Fruit fly (Drosophila melanogaster) whole organism, wandering third instar larva: ENCODE measurements around the gene Creld.

Source experiments
- Abd-B ChIP-seq: fragments of >200 bp; optimal IDR thresholded peaks from 2 replicates; lab custom pipeline; 2017; ENCODE audit warnings: missing biosample characterization, missing genetic modification characterization
- CG32264 ChIP-seq: fragments of 200-800 bp; sonication (Bioruptor generic); optimal IDR thresholded peaks from 2 replicates; lab custom pipeline; 2016; ENCODE audit warnings: missing biosample characterization, missing genetic modification characterization
- CG9705 ChIP-seq: fragments of 200-800 bp; sonication (Bioruptor generic); optimal IDR thresholded peaks from 2 replicates; lab custom pipeline; 2018; ENCODE audit warnings: missing biosample characterization, mild to moderate bottlenecking, missing genetic modification characterization
- CrebA ChIP-seq: fragments of 200-800 bp; sonication (Bioruptor generic); optimal IDR thresholded peaks from 2 replicates; lab custom pipeline; 2016; ENCODE audit warnings: missing biosample characterization, mild to moderate bottlenecking, missing genetic modification characterization, borderline replicate concordance
- Dif ChIP-seq: fragments of 200-275, 200-300 bp; sonication (Bioruptor generic); optimal IDR thresholded peaks from 2 replicates; lab custom pipeline; 2018; ENCODE audit warnings: missing biosample characterization, missing genetic modification characterization; ENCODE audit not compliant: partially characterized antibody
- GATAd ChIP-seq: sonication (Bioruptor generic); optimal IDR thresholded peaks from 2 replicates; lab custom pipeline; 2016; ENCODE audit warnings: missing biosample characterization, missing genetic modification characterization
- Hnf4 ChIP-seq: fragments of 200-800 bp; sonication (Bioruptor generic); optimal IDR thresholded peaks from 2 replicates; lab custom pipeline; 2016; ENCODE audit warnings: missing biosample characterization, mild to moderate bottlenecking, missing genetic modification characterization
- Hr78 ChIP-seq: fragments of >200 bp; optimal IDR thresholded peaks from 2 replicates; lab custom pipeline; 2017; ENCODE audit warnings: missing biosample characterization, missing genetic modification characterization
- Hr83 ChIP-seq: fragments of 200-300 bp; sonication (Bioruptor generic); optimal IDR thresholded peaks from 2 replicates; lab custom pipeline; 2016; ENCODE audit warnings: missing biosample characterization, mild to moderate bottlenecking, missing genetic modification characterization, moderate library complexity; ENCODE audit not compliant: poor library complexity, severe bottlenecking
- Jra ChIP-seq: sonication (Bioruptor generic); optimal IDR thresholded peaks from 2 replicates; lab custom pipeline; 2016; ENCODE audit warnings: missing biosample characterization, missing genetic modification characterization
- Myc ChIP-seq: fragments of >200 bp; optimal IDR thresholded peaks from 2 replicates; lab custom pipeline; 2017
- OdsH ChIP-seq: fragments of 200-800 bp; sonication (Bioruptor generic); optimal IDR thresholded peaks from 2 replicates; lab custom pipeline; 2016; ENCODE audit warnings: missing biosample characterization, mild to moderate bottlenecking, missing genetic modification characterization
- Rel ChIP-seq, 2 experiments: fragments of 200-800 bp; sonication (Bioruptor generic) in 1 of 2; optimal IDR thresholded peaks; 2 replicates in 1 of 2; 3 replicates in 1 of 2; lab custom pipeline; 2016 to 2019; ENCODE audit warnings: mild to moderate bottlenecking in 2 of 2, missing biosample characterization in 2 of 2, missing genetic modification characterization in 2 of 2, moderate library complexity in 1 of 2
- Sp1 ChIP-seq: fragments of 200-800 bp; sonication (Bioruptor generic); optimal IDR thresholded peaks from 3 replicates; lab custom pipeline; 2019; ENCODE audit warnings: missing biosample characterization, mild to moderate bottlenecking, missing genetic modification characterization, moderate library complexity
- Vsx2 ChIP-seq: fragments of 200-300, 225-300 bp; sonication (Bioruptor generic); optimal IDR thresholded peaks from 2 replicates; lab custom pipeline; 2018; ENCODE audit warnings: missing biosample characterization, missing genetic modification characterization; ENCODE audit not compliant: partially characterized antibody
- br ChIP-seq: fragments of 200-800 bp; sonication (Bioruptor generic); optimal IDR thresholded peaks from 2 replicates; lab custom pipeline; 2016; ENCODE audit warnings: missing biosample characterization, missing genetic modification characterization
- brk ChIP-seq: fragments of 200-800 bp; sonication (Bioruptor generic); optimal IDR thresholded peaks from 2 replicates; lab custom pipeline; 2016; ENCODE audit warnings: missing biosample characterization, mild to moderate bottlenecking, missing genetic modification characterization
- dl ChIP-seq, 2 experiments: fragments of 175-275, 200-275 bp in 1 of 2; fragments of 200-275 bp in 1 of 2; sonication (Bioruptor generic); optimal IDR thresholded peaks; lab custom pipeline; 2018; ENCODE audit warnings: mild to moderate bottlenecking in 2 of 2, missing biosample characterization in 2 of 2, missing genetic modification characterization in 2 of 2, moderate library complexity in 2 of 2; ENCODE audit not compliant: partially characterized antibody in 2 of 2, insufficient read depth in 1 of 2
- dsf ChIP-seq: sonication (Bioruptor generic); optimal IDR thresholded peaks from 2 replicates; lab custom pipeline; 2016; ENCODE audit warnings: missing biosample characterization, missing genetic modification characterization, borderline replicate concordance
- ey ChIP-seq: fragments of 200-800 bp; sonication (Bioruptor generic); optimal IDR thresholded peaks from 2 replicates; lab custom pipeline; 2016; ENCODE audit warnings: missing biosample characterization, missing genetic modification characterization
- foxo ChIP-seq, 2 experiments: fragments of 200-800 bp; sonication (Bioruptor generic); optimal IDR thresholded peaks; 2 replicates in 1 of 2; 3 replicates in 1 of 2; lab custom pipeline; 2016 to 2017; ENCODE audit warnings: missing biosample characterization in 2 of 2, missing genetic modification characterization in 2 of 2
- fru ChIP-seq: fragments of 200-800 bp; sonication (Bioruptor generic); optimal IDR thresholded peaks from 3 replicates; lab custom pipeline; 2016; ENCODE audit warnings: missing biosample characterization, mild to moderate bottlenecking, missing genetic modification characterization
- h ChIP-seq: fragments of 200-800 bp; sonication (Bioruptor generic); optimal IDR thresholded peaks from 3 replicates; lab custom pipeline; 2016; ENCODE audit warnings: missing biosample characterization, mild to moderate bottlenecking, missing genetic modification characterization
- jim ChIP-seq: fragments of 175-275, 200-325 bp; sonication (Bioruptor generic); optimal IDR thresholded peaks from 2 replicates; lab custom pipeline; 2016; ENCODE audit warnings: missing biosample characterization, mild to moderate bottlenecking, missing genetic modification characterization
- lola ChIP-seq: fragments of >200 bp; optimal IDR thresholded peaks from 2 replicates; lab custom pipeline; 2017; ENCODE audit warnings: missing biosample characterization, missing genetic modification characterization
- pan ChIP-seq: fragments of >200 bp; optimal IDR thresholded peaks from 2 replicates; lab custom pipeline; 2017
- rgr ChIP-seq: fragments of 200-800 bp; sonication (Bioruptor generic); optimal IDR thresholded peaks from 3 replicates; lab custom pipeline; 2016; ENCODE audit warnings: missing biosample characterization, mild to moderate bottlenecking, missing genetic modification characterization
- sage ChIP-seq: fragments of 200-800 bp; sonication (Bioruptor generic); optimal IDR thresholded peaks from 2 replicates; lab custom pipeline; 2016; ENCODE audit warnings: missing biosample characterization, mild to moderate bottlenecking, missing genetic modification characterization
- sv ChIP-seq: fragments of 200-800 bp; sonication (Bioruptor generic); optimal IDR thresholded peaks from 3 replicates; lab custom pipeline; 2016; ENCODE audit warnings: missing biosample characterization, missing genetic modification characterization
- tai ChIP-seq: sonication (Bioruptor generic); optimal IDR thresholded peaks from 2 replicates; lab custom pipeline; 2016; ENCODE audit warnings: missing biosample characterization, missing genetic modification characterization
- usp ChIP-seq: fragments of >200 bp; optimal IDR thresholded peaks from 2 replicates; lab custom pipeline; 2017; ENCODE audit warnings: missing biosample characterization, missing genetic modification characterization
- woc ChIP-seq: sonication (Bioruptor generic); optimal IDR thresholded peaks from 2 replicates; lab custom pipeline; 2016; ENCODE audit warnings: missing biosample characterization, mild to moderate bottlenecking, missing genetic modification characterization

The Creld gene

DNA sequence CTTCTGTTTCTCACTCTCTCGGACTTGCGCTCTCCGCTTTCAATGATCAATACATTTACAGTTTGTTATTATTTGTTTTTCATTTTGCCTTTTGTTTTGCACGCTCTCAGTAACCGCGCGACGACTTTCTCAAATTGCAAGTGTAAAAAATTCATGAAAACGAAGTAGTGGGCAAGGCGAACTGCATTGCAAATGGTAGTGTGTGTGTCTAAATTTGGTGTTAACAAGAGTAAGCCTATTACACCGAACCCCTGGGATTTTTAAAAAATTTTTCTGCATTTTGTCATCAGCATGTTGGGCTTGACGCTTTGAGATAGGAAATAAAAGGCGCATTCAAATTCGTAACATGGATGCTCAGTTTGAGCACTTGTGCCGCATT is 34.9 kb upstream of the Creld start:
- TF ChIP-seq Hr78 (GFP tag; lab: Kevin White, UChicago), result no peak
- TF ChIP-seq CG9705 (GFP tag; lab: Kevin White, UChicago), result no peak
- no peak for TF ChIP-seq CG32264 (GFP tag; lab: Kevin White, UChicago)
- TF ChIP-seq Jra (GFP tag; lab: Kevin White, UChicago), result no peak
- peak; percentile 6 for TF ChIP-seq sage (GFP tag; lab: Kevin White, UChicago)
- no peak for TF ChIP-seq Myc (lab: Kevin White, UChicago)
- TF ChIP-seq woc, result no peak
- no peak for TF ChIP-seq usp (GFP tag; lab: Kevin White, UChicago)
- TF ChIP-seq pan (lab: Kevin White, UChicago), result no peak
- no peak for TF ChIP-seq Abd-B (GFP tag; lab: Kevin White, UChicago)
- TF ChIP-seq Dif, result peak; percentile 16
- TF ChIP-seq dl (GFP tag; optimal IDR thresholded peaks at IDR 0.05; lab: Kevin White, UChicago; ENCODE audit: insufficient read depth in 1 of 2, partially characterized antibody in 2 of 2), result peak in 1 of 2 experiments; percentile 37

DNA sequence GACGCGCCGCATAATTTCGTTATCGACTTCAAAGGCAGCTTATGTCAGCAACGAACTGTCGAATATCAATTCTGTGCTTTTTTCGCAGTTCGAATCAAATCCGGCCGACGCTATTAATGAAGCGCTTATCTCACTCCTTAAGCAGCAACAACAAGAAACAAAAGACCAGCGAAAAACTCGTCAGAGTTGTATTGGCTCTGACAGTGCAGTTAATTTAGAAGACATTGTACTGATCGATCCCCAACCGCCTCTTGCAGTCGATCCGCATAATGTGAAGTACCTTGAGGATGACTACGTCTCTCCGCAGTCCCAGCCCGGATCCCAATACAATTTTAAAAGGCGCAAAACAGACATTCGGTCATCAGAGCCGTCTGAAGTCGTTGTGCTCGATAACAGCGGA is 32.6 kb upstream of the Creld start:
- no peak for TF ChIP-seq Hr78 (GFP tag; lab: Kevin White, UChicago)
- no peak for TF ChIP-seq Rel (GFP tag; optimal IDR thresholded peaks at IDR 0.05; lab: Kevin White, UChicago)
- peak; percentile 92 for TF ChIP-seq Rel (tag; optimal IDR thresholded peaks at IDR 0.05; lab: Kevin White, UChicago)
- TF ChIP-seq, all 38 proteins: peak for 1

DNA sequence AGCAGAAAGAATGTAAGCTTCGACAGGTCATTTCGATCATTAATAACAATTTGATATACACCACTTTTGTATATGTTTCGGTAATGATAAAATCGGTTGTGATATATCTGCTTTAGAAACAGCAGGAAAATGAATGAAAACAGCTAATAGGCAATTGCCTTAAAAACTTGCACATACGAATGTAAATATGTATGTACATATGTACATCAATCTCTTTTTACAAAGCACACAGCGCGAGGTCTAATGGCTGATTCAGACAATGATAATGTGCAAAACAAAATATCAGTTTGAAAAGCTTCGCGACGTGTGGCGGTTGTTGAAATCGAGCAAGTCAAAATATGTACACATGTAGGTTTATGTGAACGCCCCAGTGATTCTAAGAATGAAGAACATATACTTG is 30.7 kb upstream of the Creld start, which contains the start of gene galectin:
TSS of gene galectin (plus strand) at position 301 of the 400 bp plus-strand sequence.
- TF ChIP-seq h, result peak; percentile 26
- no peak for TF ChIP-seq ey (GFP tag; lab: Kevin White, UChicago)
- TF ChIP-seq CG9705 (GFP tag; lab: Kevin White, UChicago), result no peak
- no peak for TF ChIP-seq br (GFP tag; lab: Kevin White, UChicago)
- TF ChIP-seq Hnf4 (GFP tag; lab: Kevin White, UChicago), result no peak
- TF ChIP-seq Rel (GFP tag; optimal IDR thresholded peaks at IDR 0.05; lab: Kevin White, UChicago), result no peak
- TF ChIP-seq Rel (tag; optimal IDR thresholded peaks at IDR 0.05; lab: Kevin White, UChicago), result peak; percentile 41
- TF ChIP-seq fru (GFP tag; lab: Kevin White, UChicago), result no peak
- peak; percentile 24 for TF ChIP-seq sage (GFP tag; lab: Kevin White, UChicago)
- no peak for TF ChIP-seq CrebA (GFP tag; lab: Kevin White, UChicago)
- no peak for TF ChIP-seq lola
- TF ChIP-seq woc, result no peak
- peak; percentile 19 for TF ChIP-seq tai (GFP tag; lab: Kevin White, UChicago)
- TF ChIP-seq Hr83 (GFP tag; lab: Kevin White, UChicago), result no peak
- TF ChIP-seq OdsH (GFP tag; lab: Kevin White, UChicago), result no peak
- TF ChIP-seq rgr, result no peak
- no peak for TF ChIP-seq dsf (GFP tag; lab: Kevin White, UChicago)
- TF ChIP-seq Myc (lab: Kevin White, UChicago), result no peak

DNA sequence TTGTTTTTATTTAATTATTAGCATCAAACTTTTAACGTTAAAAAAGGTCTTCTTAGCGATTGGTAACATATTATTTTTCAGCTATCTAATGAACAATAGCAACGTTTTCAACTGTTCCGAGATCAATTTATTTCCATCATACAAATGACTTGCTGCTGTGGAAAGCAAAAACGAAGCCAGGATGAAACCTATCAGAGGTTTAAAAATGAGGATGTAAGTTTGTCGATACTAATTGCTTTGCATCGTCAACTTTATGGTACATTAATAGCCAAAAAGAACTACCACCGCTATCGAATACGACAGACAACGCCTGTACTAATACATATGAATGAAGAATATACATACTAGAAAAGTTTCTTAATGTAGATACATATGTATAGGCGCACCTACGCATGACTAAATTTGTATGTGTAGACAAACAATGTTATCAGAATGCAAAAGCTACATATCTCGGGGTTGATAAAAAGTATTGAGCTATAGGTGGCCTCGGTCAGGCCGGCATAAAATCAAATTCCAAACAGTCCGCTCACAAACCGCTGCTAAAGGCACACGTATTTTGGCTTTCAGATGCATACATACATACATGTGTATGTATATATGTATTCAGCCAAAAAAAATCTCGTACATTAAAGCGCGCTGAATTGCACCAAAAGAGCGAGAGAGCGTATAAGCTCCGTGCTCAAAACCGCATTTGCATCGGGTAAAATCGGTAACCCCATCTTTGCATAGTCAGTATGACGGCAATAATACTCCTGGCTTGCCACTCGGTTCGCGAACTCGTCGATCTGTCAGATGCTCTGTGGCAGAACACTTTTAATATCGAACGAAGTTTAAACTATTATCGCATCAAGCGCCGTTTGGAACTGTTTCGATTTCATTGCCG is 30.1 kb upstream of the Creld start:
- peak; percentile 30 for TF ChIP-seq OdsH (GFP tag; lab: Kevin White, UChicago)
- no peak for TF ChIP-seq h
- TF ChIP-seq brk (GFP tag; lab: Kevin White, UChicago), result peak; percentile 7
- peak in 1 of 2 experiments; percentile 4 for TF ChIP-seq foxo (GFP tag; optimal IDR thresholded peaks at IDR 0.05; lab: Kevin White, UChicago)
- no peak for TF ChIP-seq sv (GFP tag; lab: Kevin White, UChicago)
- TF ChIP-seq rgr, result peak; percentile 19
- TF ChIP-seq Rel (GFP tag; optimal IDR thresholded peaks at IDR 0.05; lab: Kevin White, UChicago), result no peak
- TF ChIP-seq Rel (tag; optimal IDR thresholded peaks at IDR 0.05; lab: Kevin White, UChicago), result peak; percentile 18
- peak; percentile 29 to 35 for TF ChIP-seq dl (GFP tag; optimal IDR thresholded peaks at IDR 0.05; lab: Kevin White, UChicago; ENCODE audit: insufficient read depth in 1 of 2, partially characterized antibody in 2 of 2)
- TF ChIP-seq Dif, result peak; percentile 64
- peak; percentile 23 for TF ChIP-seq Vsx2 (GFP tag; lab: Kevin White, UChicago)
- no peak for TF ChIP-seq Myc (lab: Kevin White, UChicago)
- TF ChIP-seq jim (GFP tag; lab: Kevin White, UChicago), result no peak
- no peak for TF ChIP-seq GATAd (GFP tag; lab: Kevin White, UChicago)
- TF ChIP-seq Sp1, result peak; percentile 31
- TF ChIP-seq ey (GFP tag; lab: Kevin White, UChicago), result no peak
